Fruit fly (Drosophila melanogaster) whole organism, embryonic: ENCODE measurements around the gene CG5861.

ENCODE experiments used
- Asciz ChIP-seq: fragments of 200-800 bp; sonication (Bioruptor generic); optimal IDR thresholded peaks from 2 replicates; lab custom pipeline; 2017; ENCODE audit warnings: missing biosample characterization, mild to moderate bottlenecking, missing genetic modification characterization, missing genetic modification reagents
- CG10147 ChIP-seq: fragments of 200-800 bp; sonication (Bioruptor generic); optimal IDR thresholded peaks from 2 replicates; lab custom pipeline; 2019; ENCODE audit warnings: missing biosample characterization, mild to moderate bottlenecking, missing genetic modification characterization, moderate library complexity
- CG10209 ChIP-seq: fragments of 200-800 bp; sonication (Bioruptor generic); optimal IDR thresholded peaks from 3 replicates; lab custom pipeline; 2017; ENCODE audit warnings: missing biosample characterization, mild to moderate bottlenecking, missing genetic modification characterization, missing genetic modification reagents
- CG10543 ChIP-seq: fragments of 200-800 bp; sonication (Bioruptor generic); optimal IDR thresholded peaks from 3 replicates; lab custom pipeline; 2017; ENCODE audit warnings: missing biosample characterization, mild to moderate bottlenecking, missing genetic modification characterization, moderate library complexity
- CG10654 ChIP-seq: fragments of 200-800 bp; sonication (Bioruptor generic); optimal IDR thresholded peaks from 2 replicates; lab custom pipeline; 2016; ENCODE audit warnings: missing biosample characterization, missing genetic modification characterization
- CG10959 ChIP-seq: fragments of 200-800 bp; sonication (Bioruptor generic); IDR thresholded peaks from 2 replicates; pipeline ENCODE4 v1.3.6; 2022; ENCODE audit warnings: missing biosample characterization, missing genetic modification characterization
- CG12299 ChIP-seq: fragments of 200-800 bp; sonication (Bioruptor generic); optimal IDR thresholded peaks from 2 replicates; lab custom pipeline; 2018; ENCODE audit warnings: missing biosample characterization, mild to moderate bottlenecking, missing genetic modification characterization
- CG1602 ChIP-seq: fragments of 200-800 bp; sonication (Bioruptor generic); optimal IDR thresholded peaks from 3 replicates; lab custom pipeline; 2016; ENCODE audit warnings: missing biosample characterization, missing genetic modification characterization
- CG1647 ChIP-seq: fragments of 200-800 bp; sonication (Bioruptor generic); optimal IDR thresholded peaks from 3 replicates; lab custom pipeline; 2016; ENCODE audit warnings: missing biosample characterization, missing genetic modification characterization
- CG17186 ChIP-seq: fragments of 200-800 bp; sonication (Bioruptor generic); optimal IDR thresholded peaks from 3 replicates; lab custom pipeline; 2017; ENCODE audit warnings: missing biosample characterization, missing genetic modification reagents, missing genetic modification characterization
- CG17361 ChIP-seq: fragments of 200-800 bp; sonication (Bioruptor generic); IDR thresholded peaks from 3 replicates; pipeline ENCODE4 v1.3.6; 2022; ENCODE audit warnings: missing biosample characterization, missing genetic modification characterization
- CG1832 ChIP-seq: fragments of 200-800 bp; sonication (Bioruptor generic); optimal IDR thresholded peaks from 2 replicates; lab custom pipeline; 2017; ENCODE audit warnings: missing biosample characterization, mild to moderate bottlenecking, missing genetic modification characterization, inconsistent platforms
- CG18599 ChIP-seq: fragments of 200-800 bp; sonication (Bioruptor generic); optimal IDR thresholded peaks from 3 replicates; lab custom pipeline; 2017; ENCODE audit warnings: missing biosample characterization, missing genetic modification characterization, mild to moderate bottlenecking, moderate library complexity, missing genetic modification reagents
- CG18619 ChIP-seq: fragments of 200-800 bp; sonication (Bioruptor generic); optimal IDR thresholded peaks from 3 replicates; lab custom pipeline; 2017; ENCODE audit warnings: missing biosample characterization, mild to moderate bottlenecking, missing genetic modification characterization
- CG34376 ChIP-seq: fragments of 200-800 bp; sonication (Bioruptor generic); optimal IDR thresholded peaks from 2 replicates; lab custom pipeline; 2018; ENCODE audit warnings: missing biosample characterization, mild to moderate bottlenecking, missing genetic modification characterization
- CG3995 ChIP-seq: fragments of 200-800 bp; sonication (Bioruptor generic); optimal IDR thresholded peaks from 3 replicates; lab custom pipeline; 2016; ENCODE audit warnings: missing biosample characterization, missing genetic modification characterization
- CG6254 ChIP-seq: fragments of 200-800 bp; sonication (Bioruptor generic); optimal IDR thresholded peaks from 3 replicates; lab custom pipeline; 2017; ENCODE audit warnings: mild to moderate bottlenecking, missing biosample characterization, missing genetic modification reagents, missing genetic modification characterization
- CG6272 ChIP-seq: fragments of 200-800 bp; sonication (Bioruptor generic); IDR thresholded peaks from 2 replicates; pipeline ENCODE4 v1.3.6; 2022; ENCODE audit warnings: missing biosample characterization, missing genetic modification characterization
- CG6689 ChIP-seq: fragments of 200-800 bp; sonication (Bioruptor generic); IDR thresholded peaks from 2 replicates; pipeline ENCODE4 v1.3.6; 2022; ENCODE audit warnings: missing biosample characterization, missing genetic modification characterization
- CG7745 ChIP-seq: fragments of 200-800 bp; sonication (Bioruptor generic); optimal IDR thresholded peaks from 2 replicates; lab custom pipeline; 2018; ENCODE audit warnings: missing biosample characterization, mild to moderate bottlenecking, missing genetic modification characterization, moderate library complexity
- CG7786 ChIP-seq: fragments of 200-800 bp; sonication (Bioruptor generic); optimal IDR thresholded peaks from 2 replicates; lab custom pipeline; 2016; ENCODE audit warnings: missing biosample characterization, missing genetic modification characterization
- CG8924 ChIP-seq: fragments of 200-800 bp; optimal IDR thresholded peaks from 3 replicates; lab custom pipeline; 2019; ENCODE audit warnings: missing biosample characterization, mild to moderate bottlenecking, missing genetic modification characterization, moderate library complexity
- CG8944 ChIP-seq: fragments of 200-800 bp; sonication (Bioruptor generic); optimal IDR thresholded peaks from 3 replicates; lab custom pipeline; 2016; ENCODE audit warnings: missing biosample characterization, missing genetic modification characterization
- CG9609 ChIP-seq: fragments of 200-800 bp; sonication (Bioruptor generic); optimal IDR thresholded peaks from 3 replicates; lab custom pipeline; 2016; ENCODE audit warnings: missing biosample characterization, missing genetic modification characterization
- CG9727 ChIP-seq: fragments of 200-800 bp; sonication (Bioruptor generic); optimal IDR thresholded peaks from 3 replicates; lab custom pipeline; 2017; ENCODE audit warnings: missing biosample characterization, mild to moderate bottlenecking, missing genetic modification characterization
- Camta ChIP-seq: fragments of 200-800 bp; sonication (Bioruptor generic); optimal IDR thresholded peaks from 2 replicates; lab custom pipeline; 2016; ENCODE audit warnings: missing biosample characterization, missing genetic modification characterization
- Deaf1 ChIP-seq: fragments of 200-800 bp; optimal IDR thresholded peaks from 3 replicates; lab custom pipeline; 2019; ENCODE audit warnings: missing biosample characterization, mild to moderate bottlenecking, missing genetic modification characterization, moderate library complexity
- E2f1 ChIP-seq: fragments of 200-800 bp; sonication (Bioruptor generic); IDR thresholded peaks from 2 replicates; pipeline ENCODE4 v1.3.6; 2022; ENCODE audit warnings: missing biosample characterization, missing genetic modification characterization
- ERR ChIP-seq: fragments of 200-800 bp; sonication (Bioruptor generic); optimal IDR thresholded peaks from 2 replicates; lab custom pipeline; 2016; ENCODE audit warnings: missing biosample characterization, missing genetic modification characterization
- HLH4C ChIP-seq: fragments of 200-800 bp; sonication (Bioruptor generic); IDR thresholded peaks from 3 replicates; pipeline ENCODE4 v1.3.6; 2022; ENCODE audit warnings: missing biosample characterization, missing genetic modification characterization; ENCODE audit not compliant: partially characterized antibody
- Myb ChIP-seq: fragments of 200-800 bp; sonication (Bioruptor generic); optimal IDR thresholded peaks from 2 replicates; lab custom pipeline; 2016; ENCODE audit warnings: missing biosample characterization, missing genetic modification characterization
- NK7.1 ChIP-seq: fragments of 200-800 bp; sonication (Bioruptor generic); optimal IDR thresholded peaks from 3 replicates; lab custom pipeline; 2016; ENCODE audit warnings: missing biosample characterization, missing genetic modification characterization
- Ravus ChIP-seq: fragments of 200-800 bp; sonication (Bioruptor generic); IDR thresholded peaks from 2 replicates; pipeline ENCODE4 v1.3.6; 2022; ENCODE audit warnings: missing biosample characterization, missing genetic modification characterization
- Taf1 ChIP-seq: fragments of 200-800 bp; sonication (Bioruptor generic); IDR thresholded peaks from 2 replicates; pipeline ENCODE4 v1.3.6; 2022; ENCODE audit warnings: missing biosample characterization, missing genetic modification characterization
- Usf ChIP-seq: fragments of 200-800 bp; sonication (Bioruptor generic); optimal IDR thresholded peaks from 2 replicates; lab custom pipeline; 2017; ENCODE audit warnings: missing genotype, missing biosample characterization, missing genetic modification characterization
- bcd ChIP-seq: fragments of 200-800 bp; sonication (Bioruptor generic); optimal IDR thresholded peaks from 2 replicates; lab custom pipeline; 2017; ENCODE audit warnings: missing biosample characterization, mild to moderate bottlenecking, missing genetic modification characterization
- corto ChIP-seq: fragments of 200-800 bp; sonication (Bioruptor generic); optimal IDR thresholded peaks from 2 replicates; lab custom pipeline; 2016; ENCODE audit warnings: missing biosample characterization, mild to moderate bottlenecking, missing genetic modification characterization, moderate library complexity
- esg ChIP-seq: fragments of 200-800 bp; sonication (Bioruptor generic); conservative IDR thresholded peaks from 2 replicates; pipeline ENCODE4 v1.3.6; 2022; ENCODE audit warnings: missing biosample characterization, missing genetic modification characterization
- ewg ChIP-seq: fragments of 200-800 bp; sonication (Bioruptor generic); optimal IDR thresholded peaks from 3 replicates; lab custom pipeline; 2017; ENCODE audit warnings: mild to moderate bottlenecking, missing biosample characterization, missing genetic modification reagents, missing genetic modification characterization
- eyg ChIP-seq: fragments of 200-800 bp; sonication (Bioruptor generic); optimal IDR thresholded peaks from 3 replicates; lab custom pipeline; 2016; ENCODE audit warnings: missing biosample characterization, missing genetic modification characterization
- ftz-f1 ChIP-seq: fragments of 200-800 bp; sonication (Bioruptor generic); optimal IDR thresholded peaks from 2 replicates; lab custom pipeline; 2016; ENCODE audit warnings: missing biosample characterization, missing genetic modification characterization
- gcm ChIP-seq: fragments of 200-800 bp; sonication (Bioruptor generic); optimal IDR thresholded peaks from 2 replicates; lab custom pipeline; 2019; ENCODE audit warnings: missing biosample characterization, mild to moderate bottlenecking, missing genetic modification characterization, moderate library complexity
- grau ChIP-seq: fragments of 200-800 bp; optimal IDR thresholded peaks from 3 replicates; lab custom pipeline; 2019; ENCODE audit warnings: missing biosample characterization, mild to moderate bottlenecking, missing genetic modification characterization, moderate library complexity
- maf-S ChIP-seq: fragments of 200-800 bp; sonication (Bioruptor generic); optimal IDR thresholded peaks from 2 replicates; lab custom pipeline; 2016; ENCODE audit warnings: missing biosample characterization, missing genetic modification characterization
- oc ChIP-seq: fragments of 200-800 bp; sonication (Bioruptor generic); optimal IDR thresholded peaks from 2 replicates; lab custom pipeline; 2018; ENCODE audit warnings: missing biosample characterization, mild to moderate bottlenecking, missing genetic modification characterization, moderate library complexity
- peb ChIP-seq: fragments of 200-800 bp; sonication (Bioruptor generic); IDR thresholded peaks from 2 replicates; pipeline ENCODE4 v1.3.6; 2022; ENCODE audit warnings: missing biosample characterization, missing genetic modification characterization
- tin ChIP-seq: fragments of 200-800 bp; sonication (Bioruptor generic); optimal IDR thresholded peaks from 3 replicates; lab custom pipeline; 2016; ENCODE audit warnings: missing biosample characterization, missing genetic modification characterization
- ttk ChIP-seq: fragments of 200-800 bp; sonication (Bioruptor generic); IDR thresholded peaks from 2 replicates; pipeline ENCODE4 v2.1.2; 2022; ENCODE audit warnings: missing biosample characterization, missing genetic modification characterization
- tx ChIP-seq: fragments of 200-800 bp; sonication (Bioruptor generic); optimal IDR thresholded peaks from 2 replicates; lab custom pipeline; 2016; ENCODE audit warnings: missing biosample characterization, missing genetic modification characterization
- zen ChIP-seq: fragments of 200-800 bp; sonication (Bioruptor generic); optimal IDR thresholded peaks from 3 replicates; lab custom pipeline; 2018; ENCODE audit warnings: missing biosample characterization, mild to moderate bottlenecking, missing genetic modification characterization, moderate library complexity

Gene CG5861

dm6 chr2L:16285692-16286359 lies 21.3 kb downstream of the CG5861 start (continued):
- TF ChIP-seq CG10209 (GFP tag; lab: Kevin White, UChicago) (peak; percentile 82), CG34376 (GFP tag; lab: Kevin White, UChicago) (no peak), Usf (GFP tag; lab: Kevin White, UChicago) (peak; percentile 74), bcd (GFP tag; lab: Kevin White, UChicago) (peak; percentile 87), corto (GFP tag; lab: Kevin White, UChicago) (peak; percentile 77), CG10959 (GFP tag; lab: Robert Waterston, UW) (no peak), CG1602 (GFP tag; lab: Kevin White, UChicago) (peak; percentile 86), CG8944 (GFP tag; lab: Kevin White, UChicago) (peak; percentile 84), CG9609 (peak; percentile 91), NK7.1 (GFP tag; lab: Kevin White, UChicago) (peak; percentile 50), maf-S (GFP tag; lab: Kevin White, UChicago) (peak; percentile 89), CG9727 (GFP tag; lab: Kevin White, UChicago) (peak; percentile 77), CG10147 (peak; percentile 85), gcm (GFP tag; lab: Kevin White, UChicago) (peak; percentile 82), CG6689 (GFP tag; lab: Robert Waterston, UW) (no peak), CG18599 (peak; percentile 83), HLH4C (GFP tag; lab: Robert Waterston, UW) (no peak), CG1832 (peak; percentile 66), ewg (GFP tag; lab: Kevin White, UChicago) (peak; percentile 73), Camta (GFP tag; lab: Kevin White, UChicago) (peak; percentile 81), peb (GFP tag; lab: Robert Waterston, UW) (no peak), ERR (GFP tag; lab: Kevin White, UChicago) (peak; percentile 59), oc (tag; lab: Kevin White, UChicago) (peak; percentile 92), CG8924 (tag; lab: Kevin White, UChicago) (peak; percentile 84), CG12299 (tag; lab: Kevin White, UChicago) (peak; percentile 70), CG7786 (GFP tag; lab: Kevin White, UChicago) (peak; percentile 93), Deaf1 (tag; lab: Kevin White, UChicago) (peak; percentile 54), zen (tag; lab: Kevin White, UChicago) (peak; percentile 88), CG17361 (GFP tag; lab: Robert Waterston, UW) (no peak), CG6272 (GFP tag; lab: Robert Waterston, UW) (peak; percentile 60), CG18619 (GFP tag; lab: Kevin White, UChicago) (peak; percentile 80), ttk (GFP tag; lab: Robert Waterston, UW) (no peak), CG3995 (peak; percentile 23), CG10543 (GFP tag; lab: Kevin White, UChicago) (peak; percentile 24), tx (peak; percentile 84), CG6254 (GFP tag; lab: Kevin White, UChicago) (peak; percentile 80), CG7745 (peak; percentile 17), ftz-f1 (no peak), eyg (GFP tag; lab: Kevin White, UChicago) (peak; percentile 57), CG10654 (GFP tag; lab: Kevin White, UChicago) (peak; percentile 88), esg (GFP tag; lab: Robert Waterston, UW) (no peak), E2f1 (GFP tag; lab: Robert Waterston, UW) (no peak), CG1647 (GFP tag; lab: Kevin White, UChicago) (peak; percentile 81), Myb (GFP tag; lab: Kevin White, UChicago) (peak; percentile 68), Taf1 (GFP tag; lab: Robert Waterston, UW) (no peak), Ravus (GFP tag; lab: Robert Waterston, UW) (no peak), tin (GFP tag; lab: Kevin White, UChicago) (peak; percentile 77), CG17186 (GFP tag; lab: Kevin White, UChicago) (peak; percentile 47), Asciz (GFP tag; lab: Kevin White, UChicago) (peak; percentile 87), grau (peak; percentile 90)
